Worm (Caenorhabditis elegans): ENCODE data around the gene F40G9.14.

DNA sequence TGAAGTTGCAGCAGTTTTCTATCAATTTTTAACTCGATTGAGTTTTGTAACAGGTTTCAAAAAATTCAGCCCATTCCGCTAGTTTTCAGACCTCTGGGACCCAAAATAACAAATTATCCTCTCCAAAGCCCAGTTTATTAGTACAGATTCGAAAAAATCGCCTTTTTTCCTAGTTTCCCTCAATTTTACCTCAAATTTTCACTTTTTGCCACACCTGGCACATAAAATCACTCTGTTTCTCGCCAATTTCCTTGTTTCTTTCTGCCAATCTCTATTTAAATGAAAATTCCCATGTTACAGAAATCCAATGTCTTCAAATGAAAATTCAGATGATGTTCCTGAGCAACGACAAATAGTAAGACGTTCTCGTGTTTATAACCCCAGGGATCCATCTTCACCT lies 45.5 kb downstream of the F40G9.14 start, which contains the start of gene pals-22:
- TF ChIP-seq ces-1 (GFP tag; optimal IDR thresholded peaks at IDR 0.05), result no peak
- no peak for TF ChIP-seq snpc-4 (tag; optimal IDR thresholded peaks at IDR 0.05)
- no peak for TF ChIP-seq ztf-11 (tag; optimal IDR thresholded peaks at IDR 0.05)
- no peak for TF ChIP-seq pha-4 (tag; optimal IDR thresholded peaks at IDR 0.05)
- TF ChIP-seq unc-62 (GFP tag; optimal IDR thresholded peaks at IDR 0.05), result no peak
- no peak for TF ChIP-seq mls-2 (tag; optimal IDR thresholded peaks at IDR 0.05)
- TF ChIP-seq ceh-83 (GFP tag; optimal IDR thresholded peaks at IDR 0.05), result no peak
- TF ChIP-seq lsy-2 (tag; optimal IDR thresholded peaks at IDR 0.05), result no peak
- no peak for TF ChIP-seq unc-39 (tag; optimal IDR thresholded peaks at IDR 0.05)
- no peak for TF ChIP-seq ceh-43 (GFP tag; optimal IDR thresholded peaks at IDR 0.05)
